Worm (Caenorhabditis elegans): Measurements from ENCODE around the gene oatr-1.

DNA sequence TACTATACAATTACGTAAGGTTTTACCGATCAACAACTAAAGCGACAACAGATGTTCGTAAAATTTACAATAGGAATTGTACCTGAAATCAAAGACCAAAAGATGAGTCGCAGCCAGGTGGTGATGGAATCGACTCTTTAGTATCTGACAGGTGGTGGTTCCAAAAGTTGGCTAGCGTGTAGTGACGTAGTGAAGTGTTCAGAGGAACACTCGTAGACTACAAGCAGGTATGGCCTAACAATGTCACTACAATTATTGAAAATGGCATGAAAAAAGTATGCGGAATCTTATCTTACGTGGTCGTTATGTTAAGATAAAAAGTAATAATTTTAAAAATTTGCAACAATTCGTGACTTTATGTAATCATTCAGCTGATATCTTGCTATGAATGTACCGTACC, 25.5 kb upstream of the oatr-1 start:
- TF ChIP-seq him-1 (tag; optimal IDR thresholded peaks at IDR 0.05) (no peak), W03F9.2 (tag; optimal IDR thresholded peaks at IDR 0.05) (no peak), dao-5 (tag; optimal IDR thresholded peaks at IDR 0.05) (no peak)

All from whole organism, L4/young adult.